Fruit fly (Drosophila melanogaster) whole organism, embryonic: Measurements from ENCODE around the gene Osi10b.

Experiments used
- CG11560 ChIP-seq: fragments of 200-800 bp; sonication (Bioruptor generic); IDR thresholded peaks from 3 replicates; pipeline ENCODE4 v1.3.6; 2022; ENCODE audit warnings: missing biosample characterization, missing genetic modification characterization
- CG18262 ChIP-seq: fragments of 200-800 bp; optimal IDR thresholded peaks from 3 replicates; lab custom pipeline; 2019; ENCODE audit warnings: missing biosample characterization, mild to moderate bottlenecking, missing genetic modification characterization, moderate library complexity
- CG2199 ChIP-seq: fragments of 200-800 bp; sonication (Bioruptor generic); IDR thresholded peaks from 3 replicates; pipeline ENCODE4 v1.3.6; 2022; ENCODE audit warnings: missing biosample characterization, missing genetic modification characterization
- CG6654 ChIP-seq: fragments of 200-800 bp; sonication (Bioruptor generic); optimal IDR thresholded peaks from 2 replicates; lab custom pipeline; 2017; ENCODE audit warnings: missing biosample characterization, mild to moderate bottlenecking, missing genetic modification characterization
- Optix ChIP-seq: fragments of 200-800 bp; sonication (Bioruptor generic); IDR thresholded peaks from 3 replicates; pipeline ENCODE4 v1.3.6; 2022; ENCODE audit warnings: missing biosample characterization, missing genetic modification characterization
- Stat92E ChIP-seq, 3 experiments: fragments of >200 bp in 2 of 3; fragments of 200-800 bp in 1 of 3; sonication (Bioruptor generic) in 1 of 3; optimal IDR thresholded peaks; 2 replicates each; lab custom pipeline; 2017 to 2019; ENCODE audit warnings: missing biosample characterization in 3 of 3, missing genetic modification characterization in 3 of 3, mild to moderate bottlenecking in 1 of 3, moderate library complexity in 1 of 3
- ap ChIP-seq: fragments of 200-800 bp; sonication (Bioruptor generic); IDR thresholded peaks from 2 replicates; pipeline ENCODE4 v1.3.6; 2022; ENCODE audit warnings: missing biosample characterization, missing genetic modification characterization
- btn ChIP-seq: fragments of 200-800 bp; sonication (Bioruptor generic); optimal IDR thresholded peaks from 2 replicates; lab custom pipeline; 2016; ENCODE audit warnings: missing biosample characterization, missing genetic modification characterization
- rib ChIP-seq: fragments of 200-800 bp; sonication (Bioruptor generic); IDR thresholded peaks from 2 replicates; pipeline ENCODE4 v1.3.6; 2022; ENCODE audit warnings: missing biosample characterization, missing genetic modification characterization
- sna ChIP-seq: fragments of 200-800 bp; sonication (Bioruptor generic); IDR thresholded peaks from 2 replicates; pipeline ENCODE4 v1.3.6; 2022; ENCODE audit warnings: missing biosample characterization, missing genetic modification characterization; ENCODE audit not compliant: partially characterized antibody

DNA sequence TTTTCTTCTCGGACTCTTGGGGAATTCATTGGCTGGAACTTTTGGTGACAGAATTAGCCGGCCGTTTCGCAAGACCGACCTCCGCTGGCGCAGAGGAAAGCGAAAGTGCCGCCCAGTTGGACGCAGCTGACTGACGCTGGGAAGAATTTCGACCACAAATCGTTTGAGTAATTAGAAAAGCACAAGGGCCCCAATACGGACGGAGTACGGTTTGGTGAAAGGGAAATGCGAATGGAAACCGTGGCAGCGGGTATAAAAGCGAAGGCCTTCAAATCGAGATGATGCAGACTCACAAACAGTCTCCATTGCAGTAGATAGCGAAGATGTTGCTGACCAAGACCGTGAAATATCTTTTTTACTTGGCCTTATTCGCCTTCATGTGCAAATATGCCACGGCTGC is 39.0 kb downstream of the Osi10b start, which contains the start of gene Osi16:
- TF ChIP-seq CG2199 (GFP tag; lab: Robert Waterston, UW) = no peak
- TF ChIP-seq Stat92E (GFP tag; optimal IDR thresholded peaks at IDR 0.05; lab: Kevin White, UChicago) = no peak
- no peak for TF ChIP-seq rib (GFP tag; lab: Robert Waterston, UW)
- TF ChIP-seq Optix (GFP tag; lab: Robert Waterston, UW) = no peak
- no peak for TF ChIP-seq CG18262
- no peak for TF ChIP-seq CG11560 (tag; lab: Robert Waterston, UW)
- TF ChIP-seq btn (GFP tag; lab: Kevin White, UChicago) = no peak
- TF ChIP-seq CG6654 (GFP tag; lab: Kevin White, UChicago) = no peak
- no peak for TF ChIP-seq sna (GFP tag; lab: Robert Waterston, UW)
- TF ChIP-seq ap = no peak
